Worm (Caenorhabditis elegans) whole organism, early embryonic: ENCODE results near the gene zen-4.

Source experiments
- B0310.2 ChIP-seq: sonication (generic microtip); optimal IDR thresholded peaks from 2 replicates; lab custom pipeline; 2016; ENCODE audit warnings: mild to moderate bottlenecking, missing genetic modification characterization, missing compliant biosample characterization
- F13C5.2 ChIP-seq: sonication (generic microtip); optimal IDR thresholded peaks from 2 replicates; lab custom pipeline; 2017; ENCODE audit warnings: mild to moderate bottlenecking, missing genetic modification characterization, inconsistent platforms, missing compliant biosample characterization
- aly-1 ChIP-seq: sonication (generic microtip); optimal IDR thresholded peaks from 2 replicates; lab custom pipeline; 2016; ENCODE audit warnings: missing genetic modification characterization, missing compliant biosample characterization
- ama-1 ChIP-seq: fragments of 150-350 bp; optimal IDR thresholded peaks from 2 replicates; lab custom pipeline; 2014
- ceh-13 ChIP-seq: fragments of 200-800 bp; sonication (Bioruptor generic); optimal IDR thresholded peaks from 2 replicates; lab custom pipeline; 2018; ENCODE audit warnings: mild to moderate bottlenecking, missing genetic modification characterization, missing compliant biosample characterization
- ceh-36 ChIP-seq: sonication (generic microtip); optimal IDR thresholded peaks from 2 replicates; lab custom pipeline; 2016; ENCODE audit warnings: missing genetic modification characterization, inconsistent platforms, missing compliant biosample characterization
- ets-7 ChIP-seq: sonication (generic microtip); optimal IDR thresholded peaks from 2 replicates; lab custom pipeline; 2016; ENCODE audit warnings: missing genotype, missing genetic modification characterization, missing compliant biosample characterization
- flt-1 ChIP-seq: fragments of 200-800 bp; sonication (Bioruptor generic); IDR thresholded peaks from 2 replicates; pipeline ENCODE4 v1.3.6; 2022; ENCODE audit warnings: missing genetic modification characterization, missing compliant biosample characterization
- hmbx-1 ChIP-seq: sonication (generic microtip); optimal IDR thresholded peaks from 2 replicates; lab custom pipeline; 2016; ENCODE audit warnings: mild to moderate bottlenecking, missing genetic modification characterization, missing compliant biosample characterization
- hmg-4 ChIP-seq: fragments of 200-800 bp; sonication (Bioruptor generic); optimal IDR thresholded peaks from 2 replicates; lab custom pipeline; 2018; ENCODE audit warnings: mild to moderate bottlenecking, missing genetic modification characterization, missing compliant biosample characterization
- hnd-1 ChIP-seq: sonication (generic microtip); optimal IDR thresholded peaks from 2 replicates; lab custom pipeline; 2016; ENCODE audit warnings: missing genetic modification characterization, missing compliant biosample characterization
- pes-1 ChIP-seq: fragments of 200-800 bp; sonication (Bioruptor generic); IDR thresholded peaks from 2 replicates; pipeline ENCODE4 v1.3.6; 2022; ENCODE audit warnings: missing genetic modification reagents, missing genetic modification characterization, missing compliant biosample characterization
- scrt-1 ChIP-seq: fragments of 200-800 bp; sonication (Bioruptor generic); IDR thresholded peaks from 2 replicates; pipeline ENCODE4 v1.3.6; 2022; ENCODE audit warnings: missing genetic modification characterization, missing compliant biosample characterization
- sea-1 ChIP-seq: fragments of 200-800 bp; sonication (Bioruptor generic); conservative IDR thresholded peaks from 2 replicates; pipeline ENCODE4 v1.3.6; 2022; ENCODE audit warnings: missing genetic modification characterization, missing compliant biosample characterization
- tbx-11 ChIP-seq: fragments of 200-800 bp; sonication (Bioruptor generic); IDR thresholded peaks from 2 replicates; pipeline ENCODE4 v1.3.6; 2022; ENCODE audit warnings: missing genetic modification characterization, missing compliant biosample characterization
- tbx-37 ChIP-seq: fragments of 200-800 bp; sonication (Bioruptor generic); conservative IDR thresholded peaks from 2 replicates; pipeline ENCODE4 v1.3.6; 2022; ENCODE audit warnings: missing genetic modification reagents, missing genetic modification characterization, missing compliant biosample characterization
- tra-4 ChIP-seq: sonication (generic microtip); optimal IDR thresholded peaks from 2 replicates; lab custom pipeline; 2017; ENCODE audit warnings: missing genetic modification characterization, missing compliant biosample characterization

zen-4 gene

DNA sequence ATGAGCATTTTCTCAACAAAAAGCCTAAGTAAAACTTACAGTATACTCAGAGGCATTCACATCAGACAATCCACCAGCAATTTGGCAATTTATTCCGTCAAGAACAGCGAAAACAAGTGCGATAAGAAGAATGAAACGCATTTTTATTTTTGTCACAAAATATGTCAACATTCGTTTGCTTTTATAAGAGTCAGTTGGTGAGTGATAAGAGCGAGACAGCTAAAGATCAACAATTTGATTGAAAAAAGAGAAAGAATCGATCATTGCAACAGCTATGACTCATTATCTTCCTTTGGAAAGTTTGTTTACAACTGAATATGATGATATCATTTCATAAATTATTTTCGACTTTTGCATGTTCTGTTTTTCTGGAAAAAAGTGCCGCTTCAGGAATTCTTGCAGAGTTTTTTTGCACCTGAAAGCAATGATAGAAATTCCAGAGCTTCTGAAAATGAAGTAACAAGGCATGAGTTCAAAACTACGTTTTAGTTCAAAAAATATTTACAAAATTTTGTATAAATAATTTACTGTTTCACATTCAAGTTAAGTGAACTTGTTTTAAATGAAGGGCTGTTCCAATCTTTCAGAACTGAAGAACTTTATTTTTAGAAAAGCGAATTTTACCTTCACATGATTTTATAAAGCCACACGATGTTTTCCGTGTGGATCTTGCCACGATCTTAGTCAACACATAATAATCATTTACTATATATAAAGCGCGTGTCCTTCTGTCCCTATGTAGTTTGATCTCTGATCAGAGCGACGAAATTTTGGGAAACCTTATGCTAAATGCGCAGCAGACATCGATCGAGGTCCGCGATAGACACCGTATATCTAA lies 24.3 kb upstream of the zen-4 start, which contains the start of gene cpi-1:
cpi-1 (minus strand) TSS at position 204 of the 838 bp plus-strand sequence.
- TF ChIP-seq tra-4 (tag; lab: Kevin White, UChicago) (no peak), pes-1 (GFP tag; lab: Robert Waterston, UW) (no peak), ceh-36 (tag; lab: Kevin White, UChicago) (no peak), F13C5.2 (no peak), hmg-4 (GFP tag; lab: Kevin White, UChicago) (no peak), ama-1 (lab: Kevin White, UChicago) (no peak), hnd-1 (tag; lab: Kevin White, UChicago) (no peak), tbx-11 (GFP tag; lab: Robert Waterston, UW) (no peak), hmbx-1 (tag; lab: Kevin White, UChicago) (no peak), flt-1 (GFP tag; lab: Robert Waterston, UW) (no peak), B0310.2 (no peak), tbx-37 (GFP tag; lab: Robert Waterston, UW) (no peak), aly-1 (tag; lab: Kevin White, UChicago) (no peak)

DNA sequence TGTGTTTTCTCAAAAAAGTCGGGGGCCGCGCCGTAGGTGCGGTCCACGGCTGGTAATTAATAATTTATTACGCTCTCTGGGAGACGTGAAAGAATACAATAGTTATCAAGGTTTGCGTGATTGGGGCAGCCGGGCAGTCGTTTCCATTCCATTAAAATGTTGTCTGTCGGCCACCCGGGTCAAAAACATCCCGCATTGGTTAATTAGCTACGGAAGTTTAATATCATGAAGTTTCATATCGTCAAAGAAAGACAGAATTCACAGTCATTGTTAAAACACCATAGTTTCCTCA lies 23.8 kb upstream of the zen-4 start:
- no peak for TF ChIP-seq hnd-1 (tag; lab: Kevin White, UChicago)
- no peak for TF ChIP-seq aly-1 (tag; lab: Kevin White, UChicago)

DNA sequence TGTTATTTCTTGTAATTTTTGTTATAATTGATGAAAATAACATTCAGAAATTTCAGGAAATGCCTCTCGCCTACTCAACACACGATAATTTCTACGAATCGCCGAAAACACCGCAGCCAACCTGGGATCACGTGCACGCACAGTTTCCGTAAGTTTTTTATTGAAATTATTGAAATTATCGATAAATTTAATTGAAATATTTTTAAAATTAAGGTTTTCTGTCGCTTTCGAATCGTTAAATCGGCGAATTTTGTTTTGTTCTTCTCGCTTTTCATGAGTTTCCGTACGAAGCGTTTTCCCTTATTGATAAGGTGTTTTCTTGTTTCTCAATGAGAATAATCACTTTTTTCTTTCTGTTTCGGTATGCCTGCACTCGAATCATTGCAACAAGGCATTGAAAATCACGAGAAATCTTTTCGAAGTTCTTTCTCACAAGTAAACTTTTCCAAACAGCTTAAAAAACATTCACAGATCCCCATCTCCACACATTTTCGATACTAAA lies 22.6 kb upstream of the zen-4 start, which contains the start of gene lag-1:
lag-1 (plus strand) TSS at position 51 of the 502 bp plus-strand sequence.
- TF ChIP-seq scrt-1 (GFP tag; lab: Robert Waterston, UW) (no peak), sea-1 (GFP tag; lab: Robert Waterston, UW) (no peak), ceh-13 (GFP tag; lab: Kevin White, UChicago) (no peak), tbx-37 (GFP tag; lab: Robert Waterston, UW) (no peak), hmg-4 (GFP tag; lab: Kevin White, UChicago) (no peak), ceh-36 (tag; lab: Kevin White, UChicago) (no peak), hnd-1 (tag; lab: Kevin White, UChicago) (no peak), ets-7 (tag; lab: Kevin White, UChicago) (no peak), tra-4 (tag; lab: Kevin White, UChicago) (no peak), pes-1 (GFP tag; lab: Robert Waterston, UW) (no peak), flt-1 (GFP tag; lab: Robert Waterston, UW) (no peak), F13C5.2 (no peak), aly-1 (tag; lab: Kevin White, UChicago) (no peak), ama-1 (lab: Kevin White, UChicago) (no peak)

DNA sequence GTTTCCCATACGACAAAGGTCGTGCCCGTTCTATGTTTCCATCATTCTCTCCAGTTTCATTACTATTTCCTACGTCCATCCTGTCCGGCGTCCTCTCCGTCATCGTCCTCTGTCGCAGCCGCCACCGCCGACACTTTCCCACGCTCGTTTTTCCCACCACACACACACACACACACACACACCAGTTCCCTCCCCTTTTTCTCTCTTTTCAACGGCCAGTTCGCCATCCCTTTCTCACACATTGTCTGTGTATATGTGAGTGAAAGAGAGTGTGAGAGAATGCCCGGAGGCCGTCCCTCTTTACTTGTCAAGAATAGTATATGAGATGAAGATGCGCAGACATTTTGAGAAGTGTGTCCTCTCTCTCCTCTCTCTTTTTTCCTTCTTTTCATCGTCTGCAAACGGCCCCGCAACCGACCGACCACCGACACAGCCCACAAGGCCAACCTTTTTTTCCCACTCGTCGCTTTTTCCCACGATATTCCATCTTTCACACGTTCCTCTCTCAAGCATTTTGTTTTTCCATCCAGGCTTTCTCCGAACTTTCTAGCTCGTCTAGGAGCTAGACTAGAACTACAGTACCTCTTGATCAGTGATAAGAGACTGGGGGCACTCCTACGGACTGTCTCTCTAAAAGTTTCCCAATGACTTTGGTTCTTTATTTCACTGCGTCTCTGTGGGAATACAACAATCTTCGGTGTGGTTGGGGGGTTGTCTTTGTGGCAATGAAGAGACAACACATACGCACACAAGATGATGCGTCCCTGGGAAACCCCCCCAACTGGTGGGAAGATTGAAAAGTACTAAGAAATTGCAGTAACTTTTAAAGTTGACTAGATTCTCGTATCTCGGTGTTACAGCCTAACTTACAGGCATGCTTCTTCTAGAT lies 20.7 kb upstream of the zen-4 start:
- TF ChIP-seq ceh-13 (GFP tag; lab: Kevin White, UChicago) (no peak), sea-1 (GFP tag; lab: Robert Waterston, UW) (no peak), tbx-11 (GFP tag; lab: Robert Waterston, UW) (no peak), F13C5.2 (peak; percentile 46), hmg-4 (GFP tag; lab: Kevin White, UChicago) (peak; percentile 72), pes-1 (GFP tag; lab: Robert Waterston, UW) (no peak), ama-1 (lab: Kevin White, UChicago) (no peak), ceh-36 (tag; lab: Kevin White, UChicago) (peak; percentile 21)

DNA sequence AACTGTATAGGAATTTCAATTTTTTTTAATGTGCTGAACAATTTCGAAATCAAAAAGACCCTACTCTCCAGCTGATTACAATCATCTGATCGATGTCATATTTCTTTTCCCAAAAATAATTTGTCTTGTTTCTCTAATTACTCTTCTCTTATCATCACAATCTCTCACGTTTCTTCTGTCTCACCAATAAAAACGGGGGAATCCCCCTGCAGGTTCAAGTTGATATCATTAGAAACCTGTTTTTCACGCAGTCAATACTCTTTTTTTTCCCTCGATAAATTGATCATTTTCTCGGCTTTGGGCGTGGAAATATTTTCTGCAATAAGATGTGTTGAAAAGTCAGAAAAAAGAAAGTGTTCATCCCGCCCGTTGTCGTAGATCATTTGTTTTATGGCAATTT lies 18.2 kb upstream of the zen-4 start:
- TF ChIP-seq tbx-11 (GFP tag; lab: Robert Waterston, UW) (no peak), tbx-37 (GFP tag; lab: Robert Waterston, UW) (no peak), pes-1 (GFP tag; lab: Robert Waterston, UW) (no peak)

DNA sequence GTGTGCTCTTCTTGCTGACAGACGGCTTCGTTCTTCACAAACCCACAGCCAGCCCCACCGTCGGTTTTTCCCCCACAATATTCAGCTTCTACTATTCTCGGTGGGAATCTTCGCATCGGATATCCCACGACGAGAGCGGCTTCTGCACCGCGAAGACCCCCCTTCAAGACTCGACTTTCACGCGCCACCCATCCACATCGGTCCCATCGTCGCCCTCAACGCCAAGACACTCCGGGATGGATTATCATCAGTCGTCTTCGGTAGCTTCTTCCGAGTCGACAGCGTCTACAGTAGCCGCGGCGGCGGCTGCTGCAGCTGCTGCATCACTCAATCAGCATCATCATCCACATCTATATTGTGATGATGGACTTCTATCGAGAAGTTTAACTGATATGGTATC lies 13.6 kb upstream of the zen-4 start:
- TF ChIP-seq hnd-1 (tag; lab: Kevin White, UChicago) (no peak), ceh-36 (tag; lab: Kevin White, UChicago) (no peak), B0310.2 (no peak), scrt-1 (GFP tag; lab: Robert Waterston, UW) (no peak), F13C5.2 (no peak), flt-1 (GFP tag; lab: Robert Waterston, UW) (no peak), ceh-13 (GFP tag; lab: Kevin White, UChicago) (no peak), sea-1 (GFP tag; lab: Robert Waterston, UW) (no peak), pes-1 (GFP tag; lab: Robert Waterston, UW) (no peak)

DNA sequence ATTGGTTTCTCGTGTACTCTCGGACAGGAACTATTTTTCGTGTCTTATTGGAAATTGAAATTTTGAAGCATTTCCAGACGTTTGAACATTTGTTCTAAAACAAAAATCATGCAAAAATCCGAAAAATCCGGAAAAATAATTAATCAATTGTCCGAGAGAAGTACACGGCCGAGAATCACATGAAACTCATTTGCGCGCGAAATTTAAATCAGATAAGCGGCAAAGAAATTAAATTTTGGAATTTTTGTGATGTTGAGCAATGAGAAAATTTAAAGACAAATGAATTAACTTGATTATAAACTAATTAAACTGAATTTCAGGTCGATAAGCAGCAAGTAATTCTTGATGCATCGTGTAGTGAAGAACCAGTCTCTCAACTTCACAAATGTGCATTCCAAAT lies 9.3 kb upstream of the zen-4 start:
- TF ChIP-seq pes-1 (GFP tag; lab: Robert Waterston, UW) (no peak), ama-1 (lab: Kevin White, UChicago) (no peak), ceh-36 (tag; lab: Kevin White, UChicago) (no peak), hmg-4 (GFP tag; lab: Kevin White, UChicago) (no peak), flt-1 (GFP tag; lab: Robert Waterston, UW) (no peak), aly-1 (tag; lab: Kevin White, UChicago) (no peak), scrt-1 (GFP tag; lab: Robert Waterston, UW) (no peak)
